Fruit fly (Drosophila melanogaster) whole organism, prepupa: ENCODE results near the gene Nlp.

Source experiments
- Blimp-1 ChIP-seq: fragments of 200-800 bp; sonication (Bioruptor generic); optimal IDR thresholded peaks from 3 replicates; lab custom pipeline; 2017; ENCODE audit warnings: missing biosample characterization, missing genetic modification characterization, mild to moderate bottlenecking, moderate library complexity, missing genetic modification reagents
- CG10631 ChIP-seq: fragments of 200-800 bp; sonication (Bioruptor generic); optimal IDR thresholded peaks from 2 replicates; lab custom pipeline; 2016; ENCODE audit warnings: missing biosample characterization, missing genetic modification characterization
- CG10669 ChIP-seq: fragments of 200-800 bp; sonication (Bioruptor generic); optimal IDR thresholded peaks from 3 replicates; lab custom pipeline; 2018; ENCODE audit warnings: missing biosample characterization, mild to moderate bottlenecking, missing genetic modification characterization, moderate library complexity
- CG11294 ChIP-seq: fragments of 200-800 bp; sonication (Bioruptor generic); IDR thresholded peaks from 2 replicates; pipeline ENCODE4 v1.3.6; 2022; ENCODE audit warnings: missing biosample characterization, missing genetic modification characterization
- CG11902 ChIP-seq: fragments of 200-800 bp; sonication (Bioruptor generic); optimal IDR thresholded peaks from 3 replicates; lab custom pipeline; 2016; ENCODE audit warnings: missing biosample characterization, missing genetic modification characterization
- CG15336 ChIP-seq: fragments of 200-800 bp; sonication (Bioruptor generic); IDR thresholded peaks from 2 replicates; pipeline ENCODE4 v1.3.6; 2022; ENCODE audit warnings: missing biosample characterization, missing genetic modification characterization
- CG1621 ChIP-seq: fragments of 200-800 bp; sonication (Bioruptor generic); optimal IDR thresholded peaks from 3 replicates; lab custom pipeline; 2018; ENCODE audit warnings: missing biosample characterization, mild to moderate bottlenecking, missing genetic modification characterization
- CG16779 ChIP-seq: fragments of 200-800 bp; sonication (Bioruptor generic); optimal IDR thresholded peaks from 3 replicates; lab custom pipeline; 2017; ENCODE audit warnings: missing biosample characterization, mild to moderate bottlenecking, missing genetic modification characterization
- CG3032 ChIP-seq: fragments of 200-800 bp; optimal IDR thresholded peaks from 2 replicates; lab custom pipeline; 2019; ENCODE audit warnings: missing biosample characterization, mild to moderate bottlenecking, missing genetic modification characterization, moderate library complexity
- CG32006 ChIP-seq: fragments of 200-800 bp; sonication (Bioruptor generic); optimal IDR thresholded peaks from 3 replicates; lab custom pipeline; 2017; ENCODE audit warnings: missing biosample characterization, mild to moderate bottlenecking, missing genetic modification characterization
- CG34406 ChIP-seq: fragments of 200-800 bp; sonication (Bioruptor generic); optimal IDR thresholded peaks from 3 replicates; lab custom pipeline; 2016; ENCODE audit warnings: missing biosample characterization, missing genetic modification characterization
- CG3919 ChIP-seq: fragments of 200-800 bp; sonication (Bioruptor generic); optimal IDR thresholded peaks from 3 replicates; lab custom pipeline; 2016; ENCODE audit warnings: missing biosample characterization, missing genetic modification characterization
- CG4318 ChIP-seq: fragments of 200-800 bp; sonication (Bioruptor generic); optimal IDR thresholded peaks from 3 replicates; lab custom pipeline; 2017; ENCODE audit warnings: missing biosample characterization, mild to moderate bottlenecking, missing genetic modification characterization
- CG6163 ChIP-seq: fragments of 200-800 bp; sonication (Bioruptor generic); IDR thresholded peaks from 3 replicates; pipeline ENCODE4 v1.3.6; 2022; ENCODE audit warnings: missing biosample characterization, missing genetic modification characterization
- CG6276 ChIP-seq: fragments of 200-800 bp; sonication (Bioruptor generic); optimal IDR thresholded peaks from 2 replicates; lab custom pipeline; 2017; ENCODE audit warnings: missing biosample characterization, mild to moderate bottlenecking, missing genetic modification characterization
- CG6792 ChIP-seq: fragments of 200-800 bp; sonication (Bioruptor generic); optimal IDR thresholded peaks from 3 replicates; lab custom pipeline; 2016; ENCODE audit warnings: missing biosample characterization, missing genetic modification characterization
- CG6808 ChIP-seq: fragments of 200-800 bp; sonication (Bioruptor generic); optimal IDR thresholded peaks from 3 replicates; lab custom pipeline; 2017; ENCODE audit warnings: missing biosample characterization, missing genetic modification characterization, mild to moderate bottlenecking, moderate library complexity, missing genetic modification reagents
- CG6854 ChIP-seq: fragments of 200-800 bp; sonication (Bioruptor generic); optimal IDR thresholded peaks from 2 replicates; lab custom pipeline; 2017; ENCODE audit warnings: missing biosample characterization, mild to moderate bottlenecking, missing genetic modification characterization
- CG7368 ChIP-seq: fragments of 200-800 bp; sonication (Bioruptor generic); optimal IDR thresholded peaks from 3 replicates; lab custom pipeline; 2016; ENCODE audit warnings: missing biosample characterization, missing genetic modification characterization
- CG8119 ChIP-seq: fragments of 200-800 bp; sonication (Bioruptor generic); IDR thresholded peaks from 3 replicates; pipeline ENCODE4 v1.3.6; 2022; ENCODE audit warnings: missing biosample characterization, missing genetic modification characterization
- CG8319 ChIP-seq: fragments of 200-800 bp; sonication (Bioruptor generic); optimal IDR thresholded peaks from 3 replicates; lab custom pipeline; 2016; ENCODE audit warnings: missing biosample characterization, missing genetic modification characterization
- CG8632 ChIP-seq: fragments of 200-800 bp; sonication (Bioruptor generic); optimal IDR thresholded peaks from 3 replicates; lab custom pipeline; 2016; ENCODE audit warnings: missing biosample characterization, missing genetic modification characterization
- CG9139 ChIP-seq: fragments of 200-800 bp; sonication (Bioruptor generic); optimal IDR thresholded peaks from 3 replicates; lab custom pipeline; 2017; ENCODE audit warnings: missing biosample characterization, mild to moderate bottlenecking, missing genetic modification characterization
- Eip78C ChIP-seq: fragments of 200-800 bp; sonication (Bioruptor generic); peaks from one replicate; lab custom pipeline; 2016; ENCODE audit warnings: missing biosample characterization, missing genetic modification characterization
- Eip93F ChIP-seq: fragments of 200-800 bp; sonication (Bioruptor generic); optimal IDR thresholded peaks from 2 replicates; lab custom pipeline; 2016; ENCODE audit warnings: missing biosample characterization, mild to moderate bottlenecking, missing genetic modification characterization
- Ets21C ChIP-seq: fragments of 200-800 bp; sonication (Bioruptor generic); optimal IDR thresholded peaks from 3 replicates; lab custom pipeline; 2016; ENCODE audit warnings: missing biosample characterization, missing genetic modification characterization
- Ets96B ChIP-seq: fragments of 200-800 bp; optimal IDR thresholded peaks from 2 replicates; lab custom pipeline; 2019; ENCODE audit warnings: missing biosample characterization, mild to moderate bottlenecking, missing genetic modification characterization, moderate library complexity
- Hr38 ChIP-seq: sonication (Bioruptor generic); optimal IDR thresholded peaks from 2 replicates; lab custom pipeline; 2016; ENCODE audit warnings: missing biosample characterization, missing genetic modification characterization
- Hr39 ChIP-seq: fragments of 200-800 bp; sonication (Bioruptor generic); optimal IDR thresholded peaks from 2 replicates; lab custom pipeline; 2016; ENCODE audit warnings: missing biosample characterization, missing genetic modification characterization
- Lpt ChIP-seq: fragments of 200-800 bp; sonication (Bioruptor generic); optimal IDR thresholded peaks from 3 replicates; lab custom pipeline; 2016; ENCODE audit warnings: missing biosample characterization, missing genetic modification characterization
- Met ChIP-seq: fragments of 200-800 bp; sonication (Bioruptor generic); optimal IDR thresholded peaks from 3 replicates; lab custom pipeline; 2016; ENCODE audit warnings: missing biosample characterization, missing genetic modification characterization
- Smox ChIP-seq: fragments of 200-800 bp; sonication (Bioruptor generic); optimal IDR thresholded peaks from 3 replicates; lab custom pipeline; 2016; ENCODE audit warnings: missing biosample characterization, missing genetic modification characterization
- Sox102F ChIP-seq: fragments of 200-800 bp; sonication (Bioruptor generic); optimal IDR thresholded peaks from 2 replicates; lab custom pipeline; 2016; ENCODE audit warnings: missing biosample characterization, mild to moderate bottlenecking, missing genetic modification characterization
- Sox14 ChIP-seq: fragments of 200-800 bp; sonication (Bioruptor generic); optimal IDR thresholded peaks from 3 replicates; lab custom pipeline; 2016; ENCODE audit warnings: missing biosample characterization, missing genetic modification characterization
- Sox15 ChIP-seq: fragments of 200-800 bp; sonication (Bioruptor generic); optimal IDR thresholded peaks from 3 replicates; lab custom pipeline; 2016; ENCODE audit warnings: missing biosample characterization, missing genetic modification characterization
- achi ChIP-seq: fragments of 200-800 bp; sonication (Bioruptor generic); optimal IDR thresholded peaks from 3 replicates; lab custom pipeline; 2016; ENCODE audit warnings: missing biosample characterization, missing genetic modification characterization
- acj6 ChIP-seq: fragments of 200-800 bp; sonication (Bioruptor generic); optimal IDR thresholded peaks from 3 replicates; lab custom pipeline; 2016; ENCODE audit warnings: missing biosample characterization, missing genetic modification characterization
- cyc ChIP-seq: fragments of 200-800 bp; sonication (Bioruptor generic); optimal IDR thresholded peaks from 3 replicates; lab custom pipeline; 2016; ENCODE audit warnings: missing biosample characterization, missing genetic modification characterization
- dac ChIP-seq: fragments of 200-800 bp; sonication (Bioruptor generic); optimal IDR thresholded peaks from 2 replicates; lab custom pipeline; 2017; ENCODE audit warnings: missing biosample characterization, mild to moderate bottlenecking, missing genetic modification characterization
- dsx ChIP-seq: fragments of 200-800 bp; optimal IDR thresholded peaks from 3 replicates; lab custom pipeline; 2019; ENCODE audit warnings: missing biosample characterization, mild to moderate bottlenecking, missing genetic modification characterization, moderate library complexity; ENCODE audit not compliant: poor library complexity, severe bottlenecking
- eg ChIP-seq: fragments of 200-800 bp; sonication (Bioruptor generic); IDR thresholded peaks from 3 replicates; pipeline ENCODE4 v1.3.6; 2022; ENCODE audit warnings: missing biosample characterization, missing genetic modification characterization
- esn ChIP-seq: fragments of 200-800 bp; sonication (Bioruptor generic); optimal IDR thresholded peaks from 2 replicates; lab custom pipeline; 2016; ENCODE audit warnings: missing biosample characterization, mild to moderate bottlenecking, missing genetic modification characterization, moderate library complexity
- fd85E ChIP-seq: fragments of 200-800 bp; sonication (Bioruptor generic); optimal IDR thresholded peaks from 3 replicates; lab custom pipeline; 2016; ENCODE audit warnings: missing biosample characterization, missing genetic modification characterization
- fkh ChIP-seq: fragments of 200-800 bp; sonication (Bioruptor generic); optimal IDR thresholded peaks from 3 replicates; lab custom pipeline; 2017; ENCODE audit warnings: missing biosample characterization, mild to moderate bottlenecking, missing genetic modification characterization, moderate library complexity
- lz ChIP-seq: fragments of 200-800 bp; sonication (Bioruptor generic); optimal IDR thresholded peaks from 3 replicates; lab custom pipeline; 2016; ENCODE audit warnings: missing biosample characterization, missing genetic modification characterization
- net ChIP-seq: fragments of 200-800 bp; sonication (Bioruptor generic); optimal IDR thresholded peaks from 3 replicates; lab custom pipeline; 2016; ENCODE audit warnings: missing biosample characterization, missing genetic modification characterization
- pdm3 ChIP-seq: fragments of 200-800 bp; sonication (Bioruptor generic); optimal IDR thresholded peaks from 3 replicates; lab custom pipeline; 2016; ENCODE audit warnings: missing biosample characterization, missing genetic modification characterization
- salr ChIP-seq, 2 experiments: fragments of 200-800 bp; sonication (Bioruptor generic); optimal IDR thresholded peaks; 3 replicates each; lab custom pipeline; 2016 to 2018; ENCODE audit warnings: missing biosample characterization in 2 of 2, missing genetic modification characterization in 2 of 2, mild to moderate bottlenecking in 1 of 2
- spab ChIP-seq: fragments of 200-800 bp; sonication (Bioruptor generic); optimal IDR thresholded peaks from 2 replicates; lab custom pipeline; 2017; ENCODE audit warnings: missing biosample characterization, mild to moderate bottlenecking, missing genetic modification characterization, missing genetic modification reagents
- ss ChIP-seq, 2 experiments: fragments of 200-800 bp; sonication (Bioruptor generic); optimal IDR thresholded peaks; 2 replicates in 1 of 2; 3 replicates in 1 of 2; lab custom pipeline; 2017 to 2018; ENCODE audit warnings: mild to moderate bottlenecking in 2 of 2, missing biosample characterization in 2 of 2, missing genetic modification characterization in 2 of 2, moderate library complexity in 1 of 2
- svp ChIP-seq: fragments of 200-800 bp; sonication (Bioruptor generic); peaks from one replicate; lab custom pipeline; 2016; ENCODE audit warnings: missing biosample characterization, missing genetic modification characterization
- topi ChIP-seq: fragments of 200-800 bp; sonication (Bioruptor generic); optimal IDR thresholded peaks from 3 replicates; lab custom pipeline; 2016; ENCODE audit warnings: missing biosample characterization, missing genetic modification characterization
- vri ChIP-seq: fragments of 200-800 bp; sonication (Bioruptor generic); optimal IDR thresholded peaks from 3 replicates; lab custom pipeline; 2016; ENCODE audit warnings: missing biosample characterization, mild to moderate bottlenecking, missing genetic modification characterization

Gene Nlp

dm6 chr3R:30013909-30014308, 9.3 kb downstream of the Nlp start:
- TF ChIP-seq achi (GFP tag; lab: Kevin White, UChicago) = peak; percentile 18
- no peak for TF ChIP-seq CG6792 (GFP tag; lab: Kevin White, UChicago)
- peak; percentile 93 for TF ChIP-seq CG9139 (GFP tag; lab: Kevin White, UChicago)
- TF ChIP-seq spab (GFP tag; lab: Kevin White, UChicago) = peak; percentile 77
- no peak for TF ChIP-seq Hr38 (GFP tag; lab: Kevin White, UChicago)
- TF ChIP-seq esn = no peak
- TF ChIP-seq CG3919 (GFP tag; lab: Kevin White, UChicago) = peak; percentile 59
- no peak for TF ChIP-seq Hr39 (GFP tag; lab: Kevin White, UChicago)
- peak; percentile 49 for TF ChIP-seq CG1621 (tag; lab: Kevin White, UChicago)
- TF ChIP-seq CG6854 (GFP tag; lab: Kevin White, UChicago) = peak; percentile 85
- TF ChIP-seq CG11902 = no peak
- TF ChIP-seq CG6808 (GFP tag; lab: Kevin White, UChicago) = peak; percentile 88
- TF ChIP-seq acj6 = no peak
- peak; percentile 36 for TF ChIP-seq topi (GFP tag; lab: Kevin White, UChicago)
- peak; percentile 16 for TF ChIP-seq Lpt (GFP tag; lab: Kevin White, UChicago)
- TF ChIP-seq fd85E (GFP tag; lab: Kevin White, UChicago) = no peak
- peak in 1 of 2 experiments; percentile 16 for TF ChIP-seq salr (GFP tag; optimal IDR thresholded peaks at IDR 0.05; lab: Kevin White, UChicago)
- no peak for TF ChIP-seq pdm3 (GFP tag; lab: Kevin White, UChicago)
- no peak for TF ChIP-seq fkh
- TF ChIP-seq svp (GFP tag; lab: Kevin White, UChicago) = peak; percentile 77
- peak; percentile 40; the same call in 1 of the 2 replicates for TF ChIP-seq CG15336 (GFP tag; lab: Robert Waterston, UW)
- no peak for TF ChIP-seq CG7368
- TF ChIP-seq CG10669 (GFP tag; lab: Kevin White, UChicago) = peak; percentile 67
- TF ChIP-seq Smox (GFP tag; lab: Kevin White, UChicago) = no peak
- TF ChIP-seq CG8319 (GFP tag; lab: Kevin White, UChicago) = peak; percentile 18
- no peak for TF ChIP-seq Ets21C
- TF ChIP-seq Eip93F (GFP tag; lab: Kevin White, UChicago) = peak; percentile 2
- TF ChIP-seq net = peak; percentile 50
- TF ChIP-seq cyc (GFP tag; lab: Kevin White, UChicago) = no peak
- no peak for TF ChIP-seq CG11294
- TF ChIP-seq Eip78C (GFP tag; lab: Kevin White, UChicago) = peak; percentile 71
- no peak for TF ChIP-seq dac
- TF ChIP-seq CG3032 = no peak
- peak; percentile 6 for TF ChIP-seq Sox14 (GFP tag; lab: Kevin White, UChicago)
- peak; percentile 7 for TF ChIP-seq Met (GFP tag; lab: Kevin White, UChicago)
- peak; percentile 47; the same call in 2 of the 3 replicates for TF ChIP-seq CG8119 (GFP tag; lab: Robert Waterston, UW)
- peak; percentile 86 for TF ChIP-seq CG6276 (GFP tag; lab: Kevin White, UChicago)
- no peak for TF ChIP-seq CG4318 (GFP tag; lab: Kevin White, UChicago)
- TF ChIP-seq Sox15 = no peak
- TF ChIP-seq CG10631 (GFP tag; lab: Kevin White, UChicago) = no peak
- no peak for TF ChIP-seq CG32006
- peak; percentile 75 for TF ChIP-seq CG16779 (tag; lab: Kevin White, UChicago)
- no peak for TF ChIP-seq eg (GFP tag; lab: Robert Waterston, UW)
- TF ChIP-seq CG6163 (GFP tag; lab: Robert Waterston, UW) = no peak; the same call in 2 of the 3 replicates
- TF ChIP-seq vri (GFP tag; lab: Kevin White, UChicago) = no peak
- TF ChIP-seq CG8632 (GFP tag; lab: Kevin White, UChicago) = no peak
- TF ChIP-seq CG34406 (GFP tag; lab: Kevin White, UChicago) = no peak
- TF ChIP-seq lz (GFP tag; lab: Kevin White, UChicago) = no peak
- TF ChIP-seq ss (GFP tag; optimal IDR thresholded peaks at IDR 0.05; lab: Kevin White, UChicago) = peak; percentile 88 to 90
- TF ChIP-seq dsx = peak; percentile 72
- TF ChIP-seq Ets96B (tag; lab: Kevin White, UChicago) = peak; percentile 46
- TF ChIP-seq Blimp-1 (GFP tag; lab: Kevin White, UChicago) = peak; percentile 5
- no peak for TF ChIP-seq Sox102F (GFP tag; lab: Kevin White, UChicago)
